Worm (Caenorhabditis elegans) whole organism, L1 larva: Measurements from ENCODE around the gene F13E9.5.

ENCODE experiments used
- C04F5.9 ChIP-seq: sonication (generic microtip); optimal IDR thresholded peaks from 2 replicates; lab custom pipeline; 2016; ENCODE audit warnings: missing genetic modification characterization, missing compliant biosample characterization
- F16B12.6 ChIP-seq: fragments of 150-350 bp; optimal IDR thresholded peaks from 2 replicates; lab custom pipeline; 2014; ENCODE audit warnings: missing biosample characterization, missing genetic modification characterization
- ama-1 ChIP-seq: fragments of 150-350 bp; optimal IDR thresholded peaks from 2 replicates; lab custom pipeline; 2014
- blmp-1 ChIP-seq: fragments of 150-350 bp; optimal IDR thresholded peaks from 2 replicates; lab custom pipeline; 2014; ENCODE audit warnings: missing biosample characterization, missing genetic modification characterization
- ceh-82 ChIP-seq, 3 experiments: fragments of 150-350 bp in 1 of 3; sonication (generic microtip) in 2 of 3; optimal IDR thresholded peaks; 2 replicates each; lab custom pipeline; 2014 to 2017; ENCODE audit warnings: missing biosample characterization in 3 of 3, missing genetic modification characterization in 3 of 3
- ceh-88 ChIP-seq: fragments of 200-800 bp; sonication (Bioruptor generic); IDR thresholded peaks from 2 replicates; pipeline ENCODE4 v1.3.6; 2022; ENCODE audit warnings: missing genetic modification characterization, missing compliant biosample characterization
- ceh-90 ChIP-seq: sonication (generic microtip); optimal IDR thresholded peaks from 2 replicates; lab custom pipeline; 2016; ENCODE audit warnings: missing genetic modification characterization, missing compliant biosample characterization
- efl-3 ChIP-seq: fragments of 200-800 bp; sonication (Bioruptor generic); optimal IDR thresholded peaks from 2 replicates; lab custom pipeline; 2018; ENCODE audit warnings: mild to moderate bottlenecking, missing genetic modification characterization, missing compliant biosample characterization
- egl-27 ChIP-seq, 2 experiments: fragments of 150-350 bp in 1 of 2; sonication (generic microtip); optimal IDR thresholded peaks; 3 replicates each; lab custom pipeline; 2017 to 2018; ENCODE audit warnings: missing biosample characterization in 2 of 2, missing genetic modification characterization in 2 of 2, missing genetic modification reagents in 2 of 2
- elt-3 ChIP-seq, 6 experiments: fragments of 150-350 bp in 1 of 6; sonication (generic microtip); optimal IDR thresholded peaks; 2 replicates each; lab custom pipeline; 2017 to 2018; ENCODE audit warnings: missing biosample characterization in 6 of 6, missing genetic modification characterization in 6 of 6, inconsistent platforms in 1 of 6
- ets-5 ChIP-seq: fragments of 200-800 bp; sonication (Bioruptor generic); IDR thresholded peaks from 2 replicates; pipeline ENCODE4 v1.3.6; 2022; ENCODE audit warnings: missing genetic modification characterization, missing compliant biosample characterization
- fkh-10 ChIP-seq: sonication (generic microtip); optimal IDR thresholded peaks from 2 replicates; lab custom pipeline; 2017; ENCODE audit warnings: missing biosample characterization, missing genetic modification reagents, missing genetic modification characterization
- fkh-8 ChIP-seq: sonication (generic microtip); optimal IDR thresholded peaks from 2 replicates; lab custom pipeline; 2016; ENCODE audit warnings: mild to moderate bottlenecking, missing genetic modification characterization, missing compliant biosample characterization
- grh-1 ChIP-seq: fragments of 200-800 bp; sonication (Bioruptor generic); IDR thresholded peaks from 2 replicates; pipeline ENCODE4 v1.3.6; 2022; ENCODE audit warnings: missing genetic modification reagents, missing genetic modification characterization, missing compliant biosample characterization
- hlh-4 ChIP-seq: sonication (generic microtip); optimal IDR thresholded peaks from 2 replicates; lab custom pipeline; 2016; ENCODE audit warnings: mild to moderate bottlenecking, missing genetic modification characterization, missing compliant biosample characterization
- hpl-2 ChIP-seq: fragments of 150-350 bp; optimal IDR thresholded peaks from 2 replicates; lab custom pipeline; 2014; ENCODE audit warnings: missing biosample characterization, missing genetic modification reagents, missing genetic modification characterization
- irx-1 ChIP-seq: sonication (generic microtip); optimal IDR thresholded peaks from 2 replicates; lab custom pipeline; 2016; ENCODE audit warnings: missing genetic modification characterization, missing compliant biosample characterization
- jun-1 ChIP-seq: fragments of 150-350 bp; optimal IDR thresholded peaks from 2 replicates; lab custom pipeline; 2014; ENCODE audit warnings: missing biosample characterization, missing genetic modification reagents, missing genetic modification characterization
- lin-13 ChIP-seq: fragments of 150-350 bp; optimal IDR thresholded peaks from 2 replicates; lab custom pipeline; 2014; ENCODE audit warnings: missing biosample characterization, missing genetic modification reagents, missing genetic modification characterization
- lin-14 ChIP-seq: fragments of 200-800 bp; sonication (Bioruptor generic); optimal IDR thresholded peaks from 2 replicates; lab custom pipeline; 2018; ENCODE audit warnings: mild to moderate bottlenecking, missing genetic modification characterization, moderate library complexity, missing compliant biosample characterization
- lin-15B ChIP-seq: fragments of 150-350 bp; sonication (generic microtip); optimal IDR thresholded peaks from 3 replicates; lab custom pipeline; 2014; ENCODE audit warnings: missing biosample characterization, missing genetic modification characterization
- lin-35 ChIP-seq, 2 experiments: fragments of 150-350 bp; optimal IDR thresholded peaks; 2 replicates each; lab custom pipeline; 2014; ENCODE audit warnings: missing biosample characterization in 2 of 2, missing genetic modification characterization in 2 of 2, missing genetic modification reagents in 2 of 2
- lin-39 ChIP-seq: fragments of 150-350 bp; optimal IDR thresholded peaks from 2 replicates; lab custom pipeline; 2014; ENCODE audit warnings: missing biosample characterization, missing genetic modification reagents, missing genetic modification characterization
- lir-3 ChIP-seq: sonication (generic microtip); optimal IDR thresholded peaks from 2 replicates; lab custom pipeline; 2016; ENCODE audit warnings: mild to moderate bottlenecking, missing genetic modification characterization, moderate library complexity, missing compliant biosample characterization; ENCODE audit not compliant: poor library complexity
- lsy-2 ChIP-seq, 2 experiments: fragments of 150-350 bp; optimal IDR thresholded peaks; 2 replicates each; lab custom pipeline; 2014; ENCODE audit warnings: missing biosample characterization in 2 of 2, missing genetic modification characterization in 2 of 2
- mab-9 ChIP-seq: fragments of 200-800 bp; sonication (Bioruptor generic); IDR thresholded peaks from 2 replicates; pipeline ENCODE4 v1.3.6; 2022; ENCODE audit warnings: missing genetic modification reagents, missing genetic modification characterization, missing compliant biosample characterization
- mep-1 ChIP-seq: fragments of 150-350 bp; optimal IDR thresholded peaks from 2 replicates; lab custom pipeline; 2014; ENCODE audit warnings: missing biosample characterization, missing genetic modification characterization
- nhr-20 ChIP-seq: sonication (generic microtip); optimal IDR thresholded peaks from 2 replicates; lab custom pipeline; 2016; ENCODE audit warnings: mild to moderate bottlenecking, missing genetic modification characterization, missing compliant biosample characterization
- nhr-28 ChIP-seq: fragments of 150-350 bp; optimal IDR thresholded peaks from 2 replicates; lab custom pipeline; 2014; ENCODE audit warnings: missing biosample characterization, missing genetic modification characterization
- nhr-71 ChIP-seq: sonication (generic microtip); optimal IDR thresholded peaks from 2 replicates; lab custom pipeline; 2016; ENCODE audit warnings: mild to moderate bottlenecking, missing genetic modification characterization, moderate library complexity, missing compliant biosample characterization
- nhr-76 ChIP-seq: sonication (generic microtip); optimal IDR thresholded peaks from 2 replicates; lab custom pipeline; 2017; ENCODE audit warnings: missing biosample characterization, missing genetic modification characterization
- nhr-85 ChIP-seq: sonication (generic microtip); peaks from one replicate; lab custom pipeline; 2016; ENCODE audit warnings: missing genetic modification characterization, inconsistent platforms, missing compliant biosample characterization
- pax-3 ChIP-seq: fragments of 200-800 bp; sonication (Bioruptor generic); optimal IDR thresholded peaks from 2 replicates; lab custom pipeline; 2018; ENCODE audit warnings: mild to moderate bottlenecking, missing genetic modification characterization, moderate library complexity, missing compliant biosample characterization
- rnt-1 ChIP-seq: sonication (generic microtip); optimal IDR thresholded peaks from 2 replicates; lab custom pipeline; 2016; ENCODE audit warnings: mild to moderate bottlenecking, missing genetic modification characterization, moderate library complexity, missing compliant biosample characterization
- skn-1 ChIP-seq: fragments of 150-350 bp; optimal IDR thresholded peaks from 2 replicates; lab custom pipeline; 2014; ENCODE audit warnings: missing biosample characterization, missing genetic modification characterization
- snpc-4 ChIP-seq: fragments of 150-350 bp; optimal IDR thresholded peaks from 2 replicates; lab custom pipeline; 2014; ENCODE audit warnings: missing biosample characterization, missing genetic modification characterization
- sox-4 ChIP-seq: sonication (generic microtip); optimal IDR thresholded peaks from 2 replicates; lab custom pipeline; 2016; ENCODE audit warnings: missing genetic modification characterization, missing compliant biosample characterization
- sptf-1 ChIP-seq: fragments of 150-350 bp; optimal IDR thresholded peaks from 2 replicates; lab custom pipeline; 2014; ENCODE audit warnings: missing biosample characterization, missing genetic modification characterization
- unc-86 ChIP-seq: sonication (generic microtip); optimal IDR thresholded peaks from 2 replicates; lab custom pipeline; 2016; ENCODE audit warnings: missing genetic modification characterization, missing compliant biosample characterization
- unc-98 ChIP-seq: fragments of 200-800 bp; sonication (Bioruptor generic); IDR thresholded peaks from 2 replicates; pipeline ENCODE4 v1.3.6; 2022; ENCODE audit warnings: missing genetic modification characterization, missing compliant biosample characterization
- zip-4 ChIP-seq: fragments of 200-800 bp; sonication (Bioruptor generic); optimal IDR thresholded peaks from 2 replicates; lab custom pipeline; 2018; ENCODE audit warnings: mild to moderate bottlenecking, missing genetic modification characterization, moderate library complexity, missing compliant biosample characterization

Gene F13E9.5

DNA sequence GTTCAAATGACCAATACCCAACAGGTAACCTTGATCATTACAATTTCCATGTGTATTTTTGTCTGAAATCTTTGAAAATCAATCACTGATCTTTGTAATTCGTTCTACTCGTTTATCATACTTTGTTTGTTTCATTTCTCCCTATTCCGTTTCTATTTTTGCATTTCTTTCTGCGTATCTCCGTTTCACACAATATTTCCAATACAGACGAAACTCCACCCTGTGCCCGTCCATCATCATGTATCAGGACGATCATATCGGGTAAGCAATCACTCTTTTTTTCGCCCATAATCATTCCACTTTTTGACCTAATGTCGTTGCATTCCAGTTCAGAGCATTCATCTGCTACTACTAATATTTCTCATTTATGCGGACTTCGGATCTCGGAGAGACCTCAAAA is 25.5 kb upstream of the F13E9.5 start, which contains the start of gene pyk-2 (continued):
- no peak for TF ChIP-seq lin-39 (tag; lab: Kevin White, UChicago)
- no peak for TF ChIP-seq blmp-1 (tag; lab: Kevin White, UChicago)
- TF ChIP-seq fkh-8, result no peak
- TF ChIP-seq rnt-1 (tag; lab: Kevin White, UChicago), result no peak
- TF ChIP-seq nhr-85 (tag; lab: Kevin White, UChicago), result peak; percentile 88
- no peak for TF ChIP-seq irx-1 (tag; lab: Kevin White, UChicago)
- peak in 3 of 6 experiments; percentile 29 to 65 (median 64) for TF ChIP-seq elt-3 (tag; optimal IDR thresholded peaks at IDR 0.05; lab: Kevin White, UChicago)
- TF ChIP-seq efl-3 (GFP tag; lab: Kevin White, UChicago), result no peak
- no peak for TF ChIP-seq lsy-2 (tag; optimal IDR thresholded peaks at IDR 0.05; lab: Kevin White, UChicago)
- peak; percentile 56 for TF ChIP-seq nhr-71 (tag; lab: Kevin White, UChicago)
- no peak for TF ChIP-seq C04F5.9 (tag; lab: Kevin White, UChicago)
- TF ChIP-seq sptf-1 (tag; lab: Kevin White, UChicago), result no peak
- no peak for TF ChIP-seq mep-1 (tag; lab: Kevin White, UChicago)
- no peak for TF ChIP-seq ceh-90 (tag; lab: Kevin White, UChicago)
- no peak for TF ChIP-seq jun-1 (tag; lab: Kevin White, UChicago)
- no peak for TF ChIP-seq ceh-82 (tag; optimal IDR thresholded peaks at IDR 0.05; lab: Kevin White, UChicago)
- no peak for TF ChIP-seq skn-1 (tag; lab: Kevin White, UChicago)
- TF ChIP-seq unc-98 (GFP tag; lab: Robert Waterston, UW), result no peak
- no peak for TF ChIP-seq ets-5 (GFP tag; lab: Robert Waterston, UW)

DNA sequence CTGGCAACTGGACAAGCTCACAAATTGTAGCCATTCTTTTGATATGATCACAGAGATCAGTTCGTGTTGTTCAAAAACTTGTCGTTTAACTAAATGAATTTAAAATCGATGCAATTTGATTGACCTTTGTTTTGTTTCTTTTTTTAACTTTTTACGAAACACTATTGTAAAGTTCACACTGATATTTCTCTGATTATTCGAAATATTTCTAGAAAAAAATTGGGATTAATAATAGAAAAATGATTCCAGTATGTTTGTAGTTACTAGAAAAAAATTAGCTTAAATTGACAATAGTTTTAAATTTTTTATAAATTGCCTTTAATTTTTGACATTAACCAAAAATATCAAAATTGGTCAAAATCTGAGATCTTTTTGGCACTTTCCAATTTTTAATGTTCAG is 25.0 kb upstream of the F13E9.5 start, which contains the start of gene ZK596.2:
ZK596.2 (minus strand) TSS at position 101 of the 400 bp plus-strand sequence.
- TF ChIP-seq lin-35 (GFP tag; optimal IDR thresholded peaks at IDR 0.05; lab: Kevin White, UChicago), result no peak
- no peak for TF ChIP-seq fkh-10 (GFP tag; lab: Kevin White, UChicago)
- TF ChIP-seq unc-86, result no peak
- TF ChIP-seq hlh-4 (tag; lab: Kevin White, UChicago), result no peak
- no peak for TF ChIP-seq pax-3 (tag; lab: Kevin White, UChicago)
- no peak for TF ChIP-seq nhr-76 (tag; lab: Kevin White, UChicago)
- TF ChIP-seq unc-98 (GFP tag; lab: Robert Waterston, UW), result no peak
- no peak for TF ChIP-seq lin-14 (GFP tag; lab: Kevin White, UChicago)

DNA sequence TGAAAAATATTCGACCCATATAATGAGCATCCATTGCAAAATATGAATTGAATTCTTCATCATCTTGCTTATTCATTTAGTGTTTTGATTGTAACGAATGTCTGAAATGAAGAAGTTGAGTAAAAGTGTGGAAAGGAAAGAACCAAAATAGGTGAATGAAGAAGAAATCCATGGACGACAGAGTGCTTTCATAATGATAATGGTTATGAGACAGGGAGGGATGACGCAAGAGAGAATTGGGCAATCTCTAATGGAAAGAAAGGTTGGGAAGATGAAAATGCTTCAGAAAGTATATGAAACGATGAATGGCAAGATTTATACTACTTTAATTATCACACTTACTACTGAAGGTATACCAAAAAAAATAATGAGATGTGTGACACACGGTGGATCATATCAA is 20.1 kb upstream of the F13E9.5 start, which contains the start of gene ZK596.3:
ZK596.3 (minus strand) TSS at position 101 of the 400 bp plus-strand sequence.
- no peak for TF ChIP-seq pax-3 (tag; lab: Kevin White, UChicago)
- TF ChIP-seq grh-1 (GFP tag; lab: Robert Waterston, UW), result no peak
- TF ChIP-seq snpc-4 (tag; lab: Kevin White, UChicago), result no peak
- TF ChIP-seq lir-3 (tag; lab: Kevin White, UChicago), result no peak
- no peak for TF ChIP-seq ama-1
- TF ChIP-seq sox-4 (tag; lab: Kevin White, UChicago), result no peak
- no peak for TF ChIP-seq lin-15B (tag; lab: Kevin White, UChicago)
- TF ChIP-seq F16B12.6 (tag; lab: Kevin White, UChicago), result no peak
- TF ChIP-seq hpl-2 (GFP tag; lab: Kevin White, UChicago), result no peak
- TF ChIP-seq mab-9 (GFP tag; lab: Robert Waterston, UW), result no peak
- no peak for TF ChIP-seq ceh-90 (tag; lab: Kevin White, UChicago)
- no peak for TF ChIP-seq lin-13 (GFP tag; lab: Kevin White, UChicago)
- TF ChIP-seq nhr-20 (tag; lab: Kevin White, UChicago), result no peak
- no peak for TF ChIP-seq zip-4 (GFP tag; lab: Kevin White, UChicago)
- TF ChIP-seq lin-35 (GFP tag; optimal IDR thresholded peaks at IDR 0.05; lab: Kevin White, UChicago), result no peak
- TF ChIP-seq nhr-28 (tag; lab: Kevin White, UChicago), result no peak
- TF ChIP-seq egl-27 (tag; optimal IDR thresholded peaks at IDR 0.05; lab: Kevin White, UChicago), result no peak
- no peak for TF ChIP-seq lin-14 (GFP tag; lab: Kevin White, UChicago)
- no peak for TF ChIP-seq ceh-88
- TF ChIP-seq, all 84 proteins: peak for 0
